Worm (Caenorhabditis elegans) whole organism, L1 larva: ENCODE data around the gene ZK1307.3.

Source experiments
- C34B4.2 ChIP-seq: sonication (generic microtip); optimal IDR thresholded peaks from 2 replicates; lab custom pipeline; 2017; ENCODE audit warnings: mild to moderate bottlenecking, missing genetic modification characterization, missing compliant biosample characterization
- aly-2 ChIP-seq: fragments of 150-350 bp; optimal IDR thresholded peaks from 2 replicates; lab custom pipeline; 2014; ENCODE audit warnings: missing biosample characterization, missing genetic modification characterization
- blmp-1 ChIP-seq: fragments of 150-350 bp; optimal IDR thresholded peaks from 2 replicates; lab custom pipeline; 2014; ENCODE audit warnings: missing biosample characterization, missing genetic modification characterization
- elt-3 ChIP-seq, 6 experiments: fragments of 150-350 bp in 1 of 6; sonication (generic microtip); optimal IDR thresholded peaks; 2 replicates each; lab custom pipeline; 2017 to 2018; ENCODE audit warnings: missing biosample characterization in 6 of 6, missing genetic modification characterization in 6 of 6, inconsistent platforms in 1 of 6
- lin-15B ChIP-seq: fragments of 150-350 bp; sonication (generic microtip); optimal IDR thresholded peaks from 3 replicates; lab custom pipeline; 2014; ENCODE audit warnings: missing biosample characterization, missing genetic modification characterization
- mdl-1 ChIP-seq, 2 experiments: fragments of 150-350 bp; optimal IDR thresholded peaks; 2 replicates each; lab custom pipeline; 2014 to 2017; ENCODE audit warnings: missing biosample characterization in 2 of 2, missing genetic modification characterization in 2 of 2, inconsistent platforms in 1 of 2
- nhr-237 ChIP-seq: fragments of 150-350 bp; optimal IDR thresholded peaks from 2 replicates; lab custom pipeline; 2014; ENCODE audit warnings: missing biosample characterization, missing genetic modification characterization
- nhr-84 ChIP-seq: sonication (generic microtip); optimal IDR thresholded peaks from 2 replicates; lab custom pipeline; 2017; ENCODE audit warnings: missing biosample characterization, missing genetic modification characterization
- pqm-1 ChIP-seq: sonication (generic microtip); optimal IDR thresholded peaks from 3 replicates; lab custom pipeline; 2017; ENCODE audit warnings: missing biosample characterization, missing genetic modification characterization
- unc-130 ChIP-seq: fragments of 150-350 bp; optimal IDR thresholded peaks from 2 replicates; lab custom pipeline; 2017; ENCODE audit warnings: missing biosample characterization, missing genetic modification characterization, inconsistent platforms

DNA sequence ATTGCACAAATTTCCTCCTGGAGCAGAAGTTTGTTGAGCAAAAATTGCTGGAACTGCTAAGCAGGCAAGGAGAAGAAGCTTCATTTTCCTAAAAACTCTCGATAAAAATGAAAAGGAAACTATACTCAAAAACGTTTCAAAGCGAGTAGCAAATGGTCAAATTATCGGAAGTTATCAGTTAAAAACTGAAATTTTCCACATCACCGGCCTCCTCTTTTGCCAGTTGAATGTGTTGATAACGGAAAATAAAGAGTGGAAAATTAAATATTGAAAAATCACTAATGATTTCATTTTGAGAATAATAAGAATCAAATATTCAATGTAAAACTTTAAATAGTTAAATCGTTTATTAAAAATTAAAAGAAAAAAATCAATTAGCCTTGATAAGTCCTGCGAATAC is 6.1 kb upstream of the ZK1307.3 start, which contains the start of gene ZK1320.2:
- TF ChIP-seq aly-2 (tag; lab: Kevin White, UChicago) (no peak), mdl-1 (tag; optimal IDR thresholded peaks at IDR 0.05; lab: Kevin White, UChicago) (no peak), lin-15B (tag; lab: Kevin White, UChicago) (no peak), nhr-237 (no peak), nhr-84 (tag; lab: Kevin White, UChicago) (no peak), unc-130 (tag; lab: Kevin White, UChicago) (no peak), C34B4.2 (tag; lab: Kevin White, UChicago) (no peak), pqm-1 (tag; lab: Kevin White, UChicago) (no peak), blmp-1 (tag; lab: Kevin White, UChicago) (no peak), elt-3 (tag; optimal IDR thresholded peaks at IDR 0.05; lab: Kevin White, UChicago) (no peak)
